Fruit fly (Drosophila melanogaster) whole organism: Measurements from ENCODE around the gene Sec16.
A peak's percentile ranks its signal among the peaks of the same experiment; 100 is the strongest.

ENCODE experiments used
- CG8478 ChIP-seq: fragments of >200 bp; optimal IDR thresholded peaks from 2 replicates; lab custom pipeline; 2018; ENCODE audit warnings: inconsistent platforms
- Dll ChIP-seq: fragments of >200 bp; optimal IDR thresholded peaks from 2 replicates; lab custom pipeline; 2017
- EcR ChIP-seq, 2 experiments: fragments of >200 bp; optimal IDR thresholded peaks; 2 replicates each; lab custom pipeline; 2017; ENCODE audit warnings: missing biosample characterization in 2 of 2, missing genetic modification characterization in 2 of 2, missing genetic modification reagents in 2 of 2
- pan ChIP-seq: fragments of >200 bp; optimal IDR thresholded peaks from 2 replicates; lab custom pipeline; 2017
- psq ChIP-seq: fragments of >200 bp; optimal IDR thresholded peaks from 2 replicates; lab custom pipeline; 2017
- usp ChIP-seq: fragments of >200 bp; optimal IDR thresholded peaks from 2 replicates; lab custom pipeline; 2017; ENCODE audit warnings: missing biosample characterization, missing genetic modification characterization, mixed read lengths

The Sec16 gene

DNA sequence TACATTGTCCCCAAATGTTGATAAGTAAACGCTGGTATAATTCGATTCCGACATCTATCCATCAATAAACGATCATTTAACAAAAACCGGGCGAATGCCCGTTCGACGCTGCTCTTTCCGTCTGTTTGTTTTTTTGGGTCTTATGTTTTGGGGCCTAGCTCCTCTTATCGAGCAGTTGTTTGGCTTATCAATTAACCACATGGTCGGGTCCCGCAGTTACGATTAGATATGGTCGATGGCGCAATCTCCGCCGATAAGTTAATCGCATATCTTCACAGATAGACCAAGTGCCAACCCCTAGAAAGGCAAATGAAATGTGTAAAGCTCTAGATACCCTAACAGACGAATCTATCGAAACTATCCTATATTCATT, 17.5 kb upstream of the Sec16 start:
- no peak for TF ChIP-seq usp
- no peak for TF ChIP-seq EcR (GFP tag; optimal IDR thresholded peaks at IDR 0.05; lab: Kevin White, UChicago)
- TF ChIP-seq psq (lab: Kevin White, UChicago): no peak
- no peak for TF ChIP-seq CG8478 (lab: Kevin White, UChicago)
- no peak for TF ChIP-seq Dll (lab: Kevin White, UChicago)
- no peak for TF ChIP-seq pan

DNA sequence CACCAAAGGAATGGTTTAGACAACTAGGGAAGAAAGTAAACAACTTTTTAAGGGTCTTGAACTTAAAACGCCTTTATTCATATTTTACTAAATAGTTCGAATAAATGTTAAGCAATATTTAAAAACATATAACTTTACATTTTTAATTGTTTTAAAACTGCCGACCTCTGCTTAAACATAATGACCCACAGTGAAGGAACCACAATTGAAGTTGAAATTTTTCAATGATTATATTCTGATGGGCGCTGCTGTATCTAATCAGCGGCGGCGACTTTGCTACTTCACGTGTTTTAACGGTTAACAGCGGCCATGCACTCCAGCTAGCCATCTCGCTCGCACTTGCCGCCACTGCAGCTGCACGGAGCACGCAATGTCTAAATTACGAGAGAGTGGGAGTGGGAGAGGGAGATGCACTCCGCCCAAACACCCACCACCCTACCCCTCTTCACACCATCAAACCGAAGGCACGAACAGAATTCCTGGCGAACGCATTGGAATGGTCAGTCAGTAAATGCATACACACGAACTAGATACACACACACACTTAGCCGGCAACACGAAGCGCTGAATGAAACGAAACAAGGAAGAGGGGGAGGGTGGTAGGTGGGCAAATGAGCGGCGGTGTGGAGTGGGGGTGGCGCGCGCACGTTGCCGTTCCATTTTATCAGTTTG, 17.0 kb upstream of the Sec16 start:
- TF ChIP-seq EcR (GFP tag; optimal IDR thresholded peaks at IDR 0.05; lab: Kevin White, UChicago) (no peak), CG8478 (lab: Kevin White, UChicago) (no peak), pan (peak; percentile 9), psq (lab: Kevin White, UChicago) (no peak), usp (no peak), Dll (lab: Kevin White, UChicago) (peak; percentile 39)

DNA sequence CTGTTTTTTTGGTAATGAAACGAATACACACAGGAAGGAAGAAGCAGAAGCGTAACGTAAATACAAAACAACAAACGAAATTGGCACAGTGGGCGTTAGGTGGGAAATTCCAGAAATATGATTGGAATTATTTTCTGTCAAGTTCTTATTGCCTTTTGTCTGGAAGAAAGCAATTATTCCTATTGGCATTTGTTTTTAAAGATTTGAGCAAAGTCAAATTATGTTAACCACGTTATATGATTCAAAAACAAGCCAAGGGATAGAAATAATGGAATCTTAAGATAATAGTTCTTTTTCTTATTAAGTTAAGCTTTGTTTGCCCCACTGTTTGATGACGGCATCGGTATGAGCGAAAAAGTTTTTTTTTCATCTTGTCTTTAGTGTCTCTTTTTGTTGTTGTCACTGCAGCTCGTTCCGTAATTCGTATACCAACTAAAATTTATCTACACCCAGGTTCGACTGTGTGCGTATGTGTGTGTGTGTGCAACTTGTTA, 16.3 kb upstream of the Sec16 start:
- TF ChIP-seq pan (no peak), EcR (GFP tag; optimal IDR thresholded peaks at IDR 0.05; lab: Kevin White, UChicago) (no peak), usp (no peak), psq (lab: Kevin White, UChicago) (no peak), CG8478 (lab: Kevin White, UChicago) (no peak), Dll (lab: Kevin White, UChicago) (no peak)

DNA sequence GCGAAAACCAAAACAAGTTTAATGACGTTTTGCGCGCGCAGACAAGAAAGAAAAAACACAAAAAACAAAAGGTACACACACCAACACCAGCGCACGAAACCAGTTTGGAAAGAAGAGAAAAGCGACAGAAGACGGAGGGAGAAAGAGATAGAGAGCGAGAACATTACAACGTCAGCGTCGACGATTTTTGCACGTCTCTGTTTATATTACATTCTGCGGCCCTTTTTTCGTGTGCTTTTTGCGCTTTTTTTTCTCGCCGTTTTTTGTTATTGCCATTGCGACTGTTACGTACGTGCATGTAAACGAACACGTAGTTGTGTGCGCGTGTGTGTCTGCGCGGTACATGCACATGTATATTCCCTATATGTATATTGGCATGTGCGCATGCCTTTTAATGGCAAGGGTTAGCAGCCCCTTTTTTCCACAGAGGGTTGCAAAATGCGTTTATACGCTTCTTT, 15.8 kb upstream of the Sec16 start:
- TF ChIP-seq EcR (GFP tag; optimal IDR thresholded peaks at IDR 0.05; lab: Kevin White, UChicago): no peak
- no peak for TF ChIP-seq Dll (lab: Kevin White, UChicago)
- TF ChIP-seq psq (lab: Kevin White, UChicago): no peak
- no peak for TF ChIP-seq pan
- no peak for TF ChIP-seq CG8478 (lab: Kevin White, UChicago)
- TF ChIP-seq usp: no peak

DNA sequence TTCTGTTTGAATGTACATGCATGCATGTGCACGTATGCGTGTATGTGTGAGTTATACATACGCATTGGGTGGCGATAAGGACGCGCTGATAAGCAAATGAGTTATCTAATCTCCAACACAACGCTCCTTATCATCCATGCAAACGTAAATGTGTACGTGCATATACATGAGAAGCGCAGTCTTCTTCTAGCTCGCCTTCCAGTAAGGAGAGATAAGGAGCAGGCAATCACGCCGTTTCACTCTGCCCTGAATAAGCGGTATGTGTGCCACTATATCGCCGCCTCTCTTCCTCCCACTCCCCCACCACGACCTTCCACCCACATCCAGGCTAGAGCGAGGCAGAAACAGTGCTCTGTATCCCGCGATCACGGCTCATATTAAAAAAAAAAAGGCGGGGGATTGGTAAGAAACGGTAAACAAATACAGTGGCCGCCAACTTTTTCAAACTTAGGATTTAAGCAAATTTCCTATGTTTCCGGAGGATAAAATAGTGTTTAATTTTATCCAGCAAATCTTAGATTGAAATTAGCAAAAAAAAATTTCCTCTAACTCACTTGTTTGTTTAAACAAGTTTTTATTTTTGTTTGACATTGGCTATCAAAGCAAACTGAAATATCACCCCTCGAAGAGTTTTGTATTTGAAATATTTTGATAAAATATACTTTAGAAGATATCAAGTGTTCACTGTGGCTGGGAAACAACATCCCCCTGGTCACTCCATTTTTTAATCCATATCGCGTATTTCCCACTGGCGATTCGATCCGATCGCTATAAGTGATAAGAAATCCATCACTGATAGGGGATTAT, 15.1 kb upstream of the Sec16 start:
- no peak for TF ChIP-seq EcR (GFP tag; optimal IDR thresholded peaks at IDR 0.05; lab: Kevin White, UChicago)
- TF ChIP-seq pan: no peak
- TF ChIP-seq CG8478 (lab: Kevin White, UChicago): no peak

DNA sequence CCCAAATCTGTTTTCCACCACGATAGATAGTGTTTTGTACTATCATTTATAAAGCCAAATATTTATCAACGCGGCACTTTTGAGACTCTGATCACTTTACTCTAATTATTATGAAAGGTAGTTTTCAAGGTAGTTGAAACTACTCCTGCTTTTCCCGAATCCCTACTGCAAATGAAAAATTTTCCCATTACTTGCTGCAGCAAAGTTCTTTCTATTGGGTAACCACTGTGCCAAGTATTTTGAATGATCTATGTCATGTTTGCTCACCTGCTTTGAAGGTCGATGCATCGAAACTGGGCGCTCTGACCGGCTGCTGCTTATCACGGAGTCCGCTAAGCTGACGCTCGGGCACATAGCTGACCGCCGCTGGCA, 14.6 kb upstream of the Sec16 start:
- TF ChIP-seq CG8478 (lab: Kevin White, UChicago): no peak
- TF ChIP-seq pan: no peak
- no peak for TF ChIP-seq Dll (lab: Kevin White, UChicago)
- TF ChIP-seq EcR (GFP tag; optimal IDR thresholded peaks at IDR 0.05; lab: Kevin White, UChicago): no peak
- TF ChIP-seq usp: no peak
- no peak for TF ChIP-seq psq (lab: Kevin White, UChicago)

DNA sequence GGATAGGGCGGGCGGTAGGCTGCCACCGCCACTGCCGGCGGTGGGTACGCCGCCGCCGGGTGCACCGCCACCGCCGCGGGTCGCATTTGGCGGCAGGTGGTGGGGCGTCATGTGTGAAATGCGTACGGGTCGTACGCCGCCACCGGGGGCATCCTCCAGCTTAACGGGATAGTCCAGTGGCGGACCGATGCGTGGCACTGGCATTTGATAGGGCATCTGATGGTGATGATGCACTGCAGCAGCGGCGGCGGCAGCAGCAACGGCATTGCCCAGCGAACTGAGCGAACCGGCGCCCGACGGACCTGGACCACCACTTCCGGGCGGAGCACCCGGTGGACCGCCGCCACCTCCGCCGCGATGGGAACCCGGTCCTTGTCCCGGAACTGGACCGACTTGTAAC, 14.0 kb upstream of the Sec16 start:
- TF ChIP-seq pan (no peak), psq (lab: Kevin White, UChicago) (no peak), EcR (GFP tag; optimal IDR thresholded peaks at IDR 0.05; lab: Kevin White, UChicago) (no peak), CG8478 (lab: Kevin White, UChicago) (no peak), Dll (lab: Kevin White, UChicago) (no peak), usp (no peak)

DNA sequence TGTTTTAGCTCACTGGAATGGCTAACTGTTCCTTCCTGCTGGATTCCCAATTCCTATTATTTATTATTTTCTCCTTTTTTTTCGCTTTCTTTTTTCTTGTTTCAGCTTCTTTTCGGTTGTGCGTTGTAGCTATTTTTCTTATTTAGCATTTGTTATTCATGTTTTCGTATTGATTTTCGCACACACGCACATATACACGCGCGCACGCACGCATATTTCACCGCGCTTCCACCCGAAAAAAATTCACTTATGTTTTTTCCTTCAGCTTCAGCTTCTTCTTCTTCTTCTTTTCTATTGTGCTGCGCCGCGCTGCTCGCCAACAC, 13.2 kb upstream of the Sec16 start:
- no peak for TF ChIP-seq CG8478 (lab: Kevin White, UChicago)
- TF ChIP-seq psq (lab: Kevin White, UChicago): no peak
- no peak for TF ChIP-seq pan
- TF ChIP-seq EcR (GFP tag; optimal IDR thresholded peaks at IDR 0.05; lab: Kevin White, UChicago): no peak
- no peak for TF ChIP-seq usp
- TF ChIP-seq Dll (lab: Kevin White, UChicago): no peak

DNA sequence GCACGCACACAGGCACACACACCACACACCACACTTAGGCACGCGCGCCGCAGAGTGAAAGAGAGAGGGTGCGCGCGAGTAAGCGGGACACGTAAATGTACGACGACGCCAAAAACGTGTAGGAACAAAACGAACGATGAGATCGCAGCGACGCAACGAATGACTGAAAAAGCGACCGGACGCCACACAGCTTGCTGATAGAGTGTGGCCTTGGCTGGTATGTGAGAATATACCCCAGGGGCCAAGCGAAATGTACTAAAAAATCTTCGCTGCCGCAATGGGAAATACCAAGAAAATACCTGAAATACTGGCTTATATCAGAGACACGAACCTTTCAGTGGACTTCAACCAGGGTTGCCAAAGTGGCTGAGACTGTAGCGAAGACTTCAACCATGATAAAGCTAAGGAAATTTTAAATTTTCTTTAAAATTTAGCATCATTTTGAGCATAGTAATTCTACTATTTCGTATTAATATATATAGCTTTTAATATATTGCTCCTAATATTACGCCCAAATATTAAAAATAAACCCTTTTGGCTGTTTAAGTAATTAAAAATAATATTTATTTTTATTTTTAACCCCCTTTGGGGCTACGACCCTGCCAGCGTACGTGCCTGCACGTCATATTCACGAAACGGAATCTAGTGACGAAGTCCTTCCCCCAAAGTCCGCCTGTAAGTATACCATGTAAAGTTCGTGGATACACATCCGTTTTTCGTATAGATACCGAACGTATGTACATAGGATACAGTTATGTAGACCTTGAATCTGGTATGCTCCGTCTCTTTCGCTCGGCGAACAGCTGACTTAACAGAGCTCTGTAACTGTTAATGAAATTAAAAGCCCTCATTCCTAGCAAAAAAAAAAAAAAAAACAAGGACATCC, 12.6 kb upstream of the Sec16 start, which contains the start of gene Pits:
Pits (minus strand) TSS at position 210 of the 886 bp plus-strand sequence.
- TF ChIP-seq EcR (GFP tag; optimal IDR thresholded peaks at IDR 0.05; lab: Kevin White, UChicago) (no peak), psq (lab: Kevin White, UChicago) (no peak), usp (no peak), CG8478 (lab: Kevin White, UChicago) (no peak), pan (no peak), Dll (lab: Kevin White, UChicago) (no peak)

DNA sequence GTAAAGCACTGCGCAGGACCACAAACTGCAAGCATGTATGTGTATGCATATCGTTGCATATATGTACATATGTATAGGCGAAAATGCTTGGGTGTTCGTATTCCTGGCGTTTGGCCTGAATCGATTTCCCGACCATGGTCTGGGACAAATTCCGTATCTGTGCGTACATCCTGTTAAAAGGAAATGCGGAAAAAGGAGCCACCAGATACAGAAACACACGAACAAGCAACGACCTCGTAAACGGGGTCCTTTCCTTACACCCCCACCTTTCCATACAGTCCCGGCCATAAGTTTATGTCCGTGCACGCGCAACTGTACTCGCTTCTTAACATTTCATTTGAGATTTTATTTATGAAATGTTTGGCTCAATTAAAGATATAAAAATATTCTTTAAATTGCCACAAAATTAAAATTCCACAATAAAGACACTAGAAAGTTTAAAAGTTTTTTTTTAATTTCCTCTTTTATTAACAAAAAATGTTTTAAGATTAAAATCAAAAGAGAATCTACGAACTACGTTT, 11.9 kb upstream of the Sec16 start:
- TF ChIP-seq usp (no peak), Dll (lab: Kevin White, UChicago) (no peak), pan (no peak), psq (lab: Kevin White, UChicago) (no peak)
